Worm (Caenorhabditis elegans) whole organism, L4 larva: ENCODE results near the gene ell-1.

Experiments used
- F37D6.2 ChIP-seq: sonication (generic microtip); optimal IDR thresholded peaks from 2 replicates; lab custom pipeline; 2016; ENCODE audit warnings: mild to moderate bottlenecking, missing genetic modification characterization, missing compliant biosample characterization
- aha-1 ChIP-seq: fragments of 150-350 bp; peaks from one replicate; lab custom pipeline; 2014; ENCODE audit warnings: missing biosample characterization, missing genetic modification characterization
- jun-1 ChIP-seq: fragments of 150-350 bp; optimal IDR thresholded peaks from 2 replicates; lab custom pipeline; 2014; ENCODE audit warnings: missing biosample characterization, missing genetic modification reagents, missing genetic modification characterization
- snpc-4 ChIP-seq: fragments of 150-350 bp; optimal IDR thresholded peaks from 2 replicates; lab custom pipeline; 2014; ENCODE audit warnings: missing biosample characterization, missing genetic modification characterization
- unc-130 ChIP-seq: sonication (generic microtip); optimal IDR thresholded peaks from 2 replicates; lab custom pipeline; 2016; ENCODE audit warnings: missing genetic modification reagents, missing genetic modification characterization, missing compliant biosample characterization
- unc-62 ChIP-seq, 3 experiments: fragments of 150-350 bp in 1 of 3; sonication (generic microtip); optimal IDR thresholded peaks in 2 of 3; peaks in 1 of 3; 1 replicate in 1 of 3; 2 replicates in 2 of 3; lab custom pipeline; 2014 to 2017; ENCODE audit warnings: missing biosample characterization in 3 of 3, missing genetic modification characterization in 3 of 3, missing genetic modification reagents in 3 of 3, missing genotype in 1 of 3
- zip-11 ChIP-seq: fragments of 200-800 bp; sonication (Bioruptor generic); IDR thresholded peaks from 2 replicates; pipeline ENCODE4 v1.3.6; 2022; ENCODE audit warnings: missing genetic modification characterization, missing compliant biosample characterization
- ztf-11 ChIP-seq: fragments of 150-350 bp; optimal IDR thresholded peaks from 2 replicates; lab custom pipeline; 2014; ENCODE audit warnings: missing biosample characterization, missing genetic modification characterization

- TF ChIP-seq unc-130 (GFP tag; lab: Kevin White, UChicago): no peak
- TF ChIP-seq unc-62 (GFP tag; optimal IDR thresholded peaks at IDR 0.05 in 1 of 2; lab: Kevin White, UChicago): peak in 1 of 2 experiments; percentile 100
- no peak for TF ChIP-seq unc-62 (tag; optimal IDR thresholded peaks at IDR 0.05; lab: Kevin White, UChicago)
- TF ChIP-seq snpc-4 (tag; lab: Kevin White, UChicago): no peak
- TF ChIP-seq aha-1: peak; percentile 96
- peak; percentile 51 for TF ChIP-seq F37D6.2 (tag; lab: Kevin White, UChicago)
- TF ChIP-seq jun-1: peak; percentile 3
- TF ChIP-seq zip-11 (GFP tag; lab: Robert Waterston, UW): no peak
- no peak for TF ChIP-seq ztf-11 (tag; lab: Kevin White, UChicago)
These were observed 11.9 kb downstream of the ell-1 start for ce11 chrIV:4406054-4406539.
